Worm (Caenorhabditis elegans): Measurements from ENCODE around the gene F19B10.5.

- TF ChIP-seq him-1 (tag; optimal IDR thresholded peaks at IDR 0.05) (no peak), W03F9.2 (tag; optimal IDR thresholded peaks at IDR 0.05) (no peak), dao-5 (tag; optimal IDR thresholded peaks at IDR 0.05) (no peak)
Measured at ce11 chrII:3641197-3641596, 14.3 kb upstream of the F19B10.5 start, which contains the start of gene M151.1.

Measured in whole organism, L4/young adult.